Fruit fly (Drosophila melanogaster) whole organism, pupa: Measurements from ENCODE around the gene STUB1.

ENCODE experiments used
- CG10348 ChIP-seq: fragments of 200-800 bp; sonication (Bioruptor generic); IDR thresholded peaks from 2 replicates; pipeline ENCODE4 v1.3.6; 2022; ENCODE audit warnings: missing biosample characterization, missing genetic modification characterization
- CG12605 ChIP-seq: fragments of 200-800 bp; sonication (Bioruptor generic); IDR thresholded peaks from 2 replicates; pipeline ENCODE4 v1.3.6; 2022; ENCODE audit warnings: missing biosample characterization, missing genetic modification characterization
- CG13204 ChIP-seq: fragments of 200-800 bp; sonication (Bioruptor generic); optimal IDR thresholded peaks from 2 replicates; lab custom pipeline; 2018; ENCODE audit warnings: missing biosample characterization, mild to moderate bottlenecking, missing genetic modification characterization, moderate library complexity
- CG14655 ChIP-seq: fragments of 200-800 bp; sonication (Bioruptor generic); optimal IDR thresholded peaks from 3 replicates; lab custom pipeline; 2017; ENCODE audit warnings: mild to moderate bottlenecking, missing biosample characterization, missing genetic modification reagents, missing genetic modification characterization
- CG15710 ChIP-seq: fragments of 200-800 bp; sonication (Bioruptor generic); optimal IDR thresholded peaks from 2 replicates; lab custom pipeline; 2018; ENCODE audit warnings: missing biosample characterization, mild to moderate bottlenecking, missing genetic modification characterization, moderate library complexity
- CG17806 ChIP-seq: fragments of 200-800 bp; sonication (Bioruptor generic); optimal IDR thresholded peaks from 2 replicates; lab custom pipeline; 2018; ENCODE audit warnings: missing biosample characterization, mild to moderate bottlenecking, missing genetic modification characterization, moderate library complexity
- CG32121 ChIP-seq: fragments of 200-800 bp; sonication (Bioruptor generic); IDR thresholded peaks from 2 replicates; pipeline ENCODE4 v1.3.6; 2022; ENCODE audit warnings: missing biosample characterization, missing genetic modification characterization
- CG34367 ChIP-seq: fragments of 200-800 bp; sonication (Bioruptor generic); optimal IDR thresholded peaks from 2 replicates; lab custom pipeline; 2018; ENCODE audit warnings: missing biosample characterization, mild to moderate bottlenecking, missing genetic modification characterization
- CG4496 ChIP-seq: fragments of 200-800 bp; sonication (Bioruptor generic); IDR thresholded peaks from 3 replicates; pipeline ENCODE4 v1.3.6; 2022; ENCODE audit warnings: missing biosample characterization, missing genetic modification characterization
- CG8159 ChIP-seq: fragments of 200-800 bp; sonication (Bioruptor generic); optimal IDR thresholded peaks from 3 replicates; lab custom pipeline; 2018; ENCODE audit warnings: missing biosample characterization, mild to moderate bottlenecking, missing genetic modification characterization, moderate library complexity
- CG9948 ChIP-seq: fragments of 200-800 bp; sonication (Bioruptor generic); optimal IDR thresholded peaks from 2 replicates; lab custom pipeline; 2018; ENCODE audit warnings: missing biosample characterization, mild to moderate bottlenecking, missing genetic modification characterization, moderate library complexity
- D1 ChIP-seq: fragments of 200-800 bp; sonication (Bioruptor generic); optimal IDR thresholded peaks from 2 replicates; lab custom pipeline; 2018; ENCODE audit warnings: missing biosample characterization, mild to moderate bottlenecking, missing genetic modification characterization, moderate library complexity
- EcR ChIP-seq: fragments of 200-800 bp; sonication (Bioruptor generic); optimal IDR thresholded peaks from 3 replicates; lab custom pipeline; 2019; ENCODE audit warnings: missing biosample characterization, missing genetic modification characterization, mild to moderate bottlenecking, moderate library complexity, missing genetic modification reagents
- Ets98B ChIP-seq: fragments of 200-800 bp; sonication (Bioruptor generic); IDR thresholded peaks from 2 replicates; pipeline ENCODE4 v1.3.6; 2022; ENCODE audit warnings: missing biosample characterization, missing genetic modification characterization
- Pif1A ChIP-seq: fragments of 200-800 bp; sonication (Bioruptor generic); optimal IDR thresholded peaks from 3 replicates; lab custom pipeline; 2016; ENCODE audit warnings: missing biosample characterization, missing genetic modification characterization
- Pif1B ChIP-seq: fragments of 200-800 bp; sonication (Bioruptor generic); optimal IDR thresholded peaks from 3 replicates; lab custom pipeline; 2016; ENCODE audit warnings: missing biosample characterization, missing genetic modification characterization
- Snoo ChIP-seq: fragments of 200-800 bp; sonication (Bioruptor generic); optimal IDR thresholded peaks from 3 replicates; lab custom pipeline; 2017; ENCODE audit warnings: missing biosample characterization, mild to moderate bottlenecking, missing genetic modification characterization, inconsistent platforms
- fd96Ca ChIP-seq: fragments of 200-800 bp; sonication (Bioruptor generic); IDR thresholded peaks from 3 replicates; pipeline ENCODE4 v1.3.6; 2022; ENCODE audit warnings: missing biosample characterization, missing genetic modification characterization
- gl ChIP-seq: fragments of 200-800 bp; sonication (Bioruptor generic); optimal IDR thresholded peaks from 2 replicates; lab custom pipeline; 2018; ENCODE audit warnings: missing biosample characterization, mild to moderate bottlenecking, missing genetic modification characterization
- rn ChIP-seq: fragments of 200-800 bp; sonication (Bioruptor generic); IDR thresholded peaks from 2 replicates; pipeline ENCODE4 v1.3.6; 2022; ENCODE audit warnings: missing biosample characterization, missing genetic modification characterization

Gene STUB1

DNA sequence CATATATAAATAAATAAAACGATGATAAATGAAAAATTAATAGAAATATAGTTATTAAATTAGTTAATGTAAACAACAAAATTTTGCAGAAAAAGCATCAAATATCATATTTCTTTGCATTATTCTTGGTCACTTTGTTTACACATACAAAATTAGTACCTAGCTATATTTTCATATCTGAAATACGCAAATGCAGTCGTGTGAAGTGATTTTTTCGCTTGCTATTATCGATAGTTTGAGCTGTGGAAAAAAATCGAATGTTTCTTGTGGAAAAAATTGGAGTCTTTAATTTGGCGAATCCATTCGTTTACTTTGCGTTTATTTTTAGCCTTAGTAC lies 40.9 kb upstream of the STUB1 start, which contains the start of gene Cnot4:
Cnot4 (plus strand) TSS at position 229 of the 337 bp plus-strand sequence.
- TF ChIP-seq CG14655 = no peak

DNA sequence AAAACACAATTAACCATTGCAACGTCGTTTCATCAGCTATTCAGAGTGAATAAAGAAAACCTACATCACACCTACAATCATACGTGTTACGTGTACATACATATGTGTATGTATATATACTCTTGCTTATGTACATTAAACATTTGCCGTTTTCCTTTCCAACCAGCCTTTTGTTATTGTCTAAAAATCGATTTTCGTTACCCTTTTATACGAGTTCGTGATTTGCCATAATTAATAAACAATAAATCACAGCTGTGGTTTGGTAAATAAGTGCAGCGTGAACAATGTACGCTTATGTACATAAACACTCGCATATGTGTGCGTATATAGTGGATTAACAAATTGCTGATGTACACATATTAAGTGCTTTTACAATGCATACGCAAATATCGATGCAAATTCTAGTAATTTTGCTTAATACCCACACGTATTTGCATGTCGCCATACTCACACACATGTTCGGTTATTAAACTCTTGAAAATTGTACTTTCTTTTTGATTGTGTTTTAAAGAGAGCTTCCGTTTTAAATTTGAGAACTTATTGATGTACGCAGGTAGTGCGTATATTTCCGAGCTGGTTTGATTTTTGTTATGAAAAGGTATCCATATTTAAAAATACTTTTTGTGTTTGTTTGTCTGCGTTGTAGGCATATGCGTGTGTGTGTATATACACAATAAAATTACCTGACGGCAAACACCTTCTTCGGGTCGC lies 40.3 kb upstream of the STUB1 start:
- TF ChIP-seq CG8159 (tag; lab: Kevin White, UChicago) (no peak), fd96Ca (GFP tag; lab: Robert Waterston, UW) (no peak), gl (tag; lab: Kevin White, UChicago) (no peak), CG13204 (GFP tag; lab: Kevin White, UChicago) (no peak), Pif1B (peak; percentile 28), CG17806 (tag; lab: Kevin White, UChicago) (no peak), CG9948 (no peak), CG12605 (GFP tag; lab: Robert Waterston, UW) (no peak), CG34367 (tag; lab: Kevin White, UChicago) (no peak), Pif1A (GFP tag; lab: Kevin White, UChicago) (no peak), CG14655 (no peak), EcR (GFP tag; lab: Kevin White, UChicago) (peak; percentile 41)

dm6 chr2L:10403803-10404315 lies 33.5 kb upstream of the STUB1 start:
- TF ChIP-seq CG17806 (tag; lab: Kevin White, UChicago) = no peak
- no peak for TF ChIP-seq CG10348 (GFP tag; lab: Robert Waterston, UW)
- no peak for TF ChIP-seq gl (tag; lab: Kevin White, UChicago)
- TF ChIP-seq CG15710 = no peak
- TF ChIP-seq CG12605 (GFP tag; lab: Robert Waterston, UW) = no peak
- no peak for TF ChIP-seq fd96Ca (GFP tag; lab: Robert Waterston, UW)
- TF ChIP-seq CG9948 = no peak
- TF ChIP-seq Snoo = no peak
- TF ChIP-seq Ets98B (GFP tag; lab: Robert Waterston, UW) = no peak
- no peak for TF ChIP-seq CG13204 (GFP tag; lab: Kevin White, UChicago)
- TF ChIP-seq Pif1A (GFP tag; lab: Kevin White, UChicago) = no peak
- no peak for TF ChIP-seq Pif1B
- TF ChIP-seq CG14655 = no peak
- no peak for TF ChIP-seq D1 (tag; lab: Kevin White, UChicago)
- TF ChIP-seq CG34367 (tag; lab: Kevin White, UChicago) = no peak

DNA sequence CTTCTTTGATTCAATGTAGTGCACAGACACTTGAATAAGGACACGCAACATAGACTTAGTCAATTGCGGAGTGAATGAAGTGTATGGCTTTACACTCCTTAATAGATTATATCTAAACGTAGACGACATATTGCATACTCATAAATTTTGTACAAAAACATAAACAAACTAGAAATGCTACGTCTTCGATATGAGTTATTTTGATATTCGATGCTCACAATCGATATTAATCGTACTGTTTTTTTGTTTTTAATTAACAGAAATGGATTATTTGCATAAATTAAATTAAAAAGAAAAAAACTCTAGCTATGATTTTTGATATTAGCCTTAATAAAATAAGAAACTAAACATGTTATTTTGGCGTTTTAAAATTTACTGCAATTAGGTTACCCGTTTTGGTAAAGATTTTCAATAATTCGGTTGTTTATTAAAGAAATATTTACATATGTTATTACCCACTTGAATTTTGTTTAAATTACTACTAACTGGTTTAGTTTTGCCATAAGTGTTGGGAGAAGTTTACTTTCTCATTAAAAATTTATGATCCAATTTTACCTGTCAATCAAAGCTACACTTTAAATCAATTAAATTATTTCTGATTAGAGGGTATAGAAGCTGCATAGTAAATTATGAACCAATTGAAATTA lies 32.2 kb upstream of the STUB1 start, which contains the start of the genes CG17768, LSm-4 and Ir31a:
CG17768 (minus strand) TSS at position 196 of the 647 bp plus-strand sequence.
LSm-4 (minus strand) TSS at position 196 of the 647 bp plus-strand sequence.
Ir31a (plus strand) TSS at position 558 of the 647 bp plus-strand sequence.
- TF ChIP-seq CG15710 (no peak), CG14655 (no peak), rn (no peak), D1 (tag; lab: Kevin White, UChicago) (no peak), CG34367 (tag; lab: Kevin White, UChicago) (no peak), Pif1B (no peak)
- TF ChIP-seq, all 21 proteins: peak for 0

DNA sequence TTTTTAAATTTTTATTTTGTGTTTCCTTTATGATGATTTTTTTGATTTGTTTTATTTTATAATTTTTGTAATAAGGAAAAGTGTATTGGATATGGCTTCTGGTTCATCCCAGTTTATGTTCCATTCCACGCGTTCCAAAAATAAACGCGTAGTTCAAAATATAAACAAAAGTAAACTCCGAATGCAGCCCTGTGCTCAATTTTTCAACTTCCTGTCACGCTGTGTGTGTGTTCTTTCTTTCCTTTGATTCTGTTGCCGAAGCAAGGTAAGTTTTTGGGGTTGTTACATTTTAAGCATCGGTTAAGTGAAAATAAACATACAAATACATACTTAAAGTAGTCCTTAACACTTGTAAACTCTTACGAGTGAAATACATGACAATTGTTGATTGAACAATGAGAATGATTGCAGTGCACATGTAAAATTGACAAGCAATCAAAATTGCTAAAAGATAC lies 29.2 kb upstream of the STUB1 start, which contains the start of the genes Ip259 and RpS27A:
Ip259 (plus strand) TSS at position 231 of the 455 bp plus-strand sequence.
RpS27A (plus strand) TSS at position 231 of the 455 bp plus-strand sequence.
- TF ChIP-seq Pif1B = no peak
- no peak for TF ChIP-seq rn
- peak; percentile 52 for TF ChIP-seq gl (tag; lab: Kevin White, UChicago)
- TF ChIP-seq CG8159 (tag; lab: Kevin White, UChicago) = no peak
- peak; percentile 85 for TF ChIP-seq Snoo
- no peak for TF ChIP-seq CG14655
- TF ChIP-seq fd96Ca (GFP tag; lab: Robert Waterston, UW) = no peak
- peak; percentile 67 for TF ChIP-seq CG34367 (tag; lab: Kevin White, UChicago)
- TF ChIP-seq Ets98B (GFP tag; lab: Robert Waterston, UW) = no peak
- TF ChIP-seq EcR (GFP tag; lab: Kevin White, UChicago) = no peak
- peak; percentile 62 for TF ChIP-seq CG15710
- no peak for TF ChIP-seq CG10348 (GFP tag; lab: Robert Waterston, UW)
- peak; percentile 20 for TF ChIP-seq CG17806 (tag; lab: Kevin White, UChicago)
- no peak for TF ChIP-seq CG12605 (GFP tag; lab: Robert Waterston, UW)
- no peak for TF ChIP-seq CG9948
- peak; percentile 83; the same call in 2 of the 3 replicates for TF ChIP-seq CG4496 (GFP tag; lab: Robert Waterston, UW)
- TF ChIP-seq CG32121 (GFP tag; lab: Robert Waterston, UW) = peak; percentile 50; the same call in 1 of the 2 replicates
- TF ChIP-seq, all 21 proteins: peak for 7
